Worm (Caenorhabditis elegans) whole organism, mixed stage, embryonic: ENCODE data around the gene Y49A3A.4.

ENCODE experiments used
- M03D4.4 ChIP-seq: sonication (generic microtip); optimal IDR thresholded peaks from 2 replicates; lab custom pipeline; 2017; ENCODE audit warnings: mild to moderate bottlenecking, missing genetic modification characterization, missing compliant biosample characterization
- bed-3 ChIP-seq: fragments of 200-800 bp; sonication (Bioruptor generic); optimal IDR thresholded peaks from 3 replicates; lab custom pipeline; 2018; ENCODE audit warnings: mild to moderate bottlenecking, missing genetic modification characterization, moderate library complexity, missing compliant biosample characterization
- blmp-1 ChIP-seq: fragments of 150-350 bp; optimal IDR thresholded peaks from 2 replicates; lab custom pipeline; 2014; ENCODE audit warnings: missing biosample characterization, missing genetic modification characterization
- ceh-39 ChIP-seq: fragments of 150-350 bp; optimal IDR thresholded peaks from 2 replicates; lab custom pipeline; 2014; ENCODE audit warnings: missing biosample characterization, missing genetic modification characterization
- ceh-43 ChIP-seq: fragments of 200-800 bp; sonication (Bioruptor generic); optimal IDR thresholded peaks from 2 replicates; lab custom pipeline; 2018; ENCODE audit warnings: mild to moderate bottlenecking, missing genetic modification characterization, moderate library complexity, missing compliant biosample characterization
- ceh-83 ChIP-seq: fragments of 200-800 bp; sonication (Bioruptor generic); optimal IDR thresholded peaks from 2 replicates; lab custom pipeline; 2018; ENCODE audit warnings: mild to moderate bottlenecking, missing genetic modification characterization, missing compliant biosample characterization
- ces-1 ChIP-seq: fragments of 150-350 bp; optimal IDR thresholded peaks from 2 replicates; lab custom pipeline; 2014; ENCODE audit warnings: missing biosample characterization, missing genetic modification reagents, missing genetic modification characterization
- cnd-1 ChIP-seq: fragments of 200-800 bp; sonication (Bioruptor generic); optimal IDR thresholded peaks from 2 replicates; lab custom pipeline; 2018; ENCODE audit warnings: mild to moderate bottlenecking, missing genetic modification characterization, missing compliant biosample characterization
- drap-1 ChIP-seq: fragments of 200-800 bp; sonication (Bioruptor generic); optimal IDR thresholded peaks from 3 replicates; lab custom pipeline; 2018; ENCODE audit warnings: mild to moderate bottlenecking, missing genetic modification characterization, missing compliant biosample characterization
- elt-1 ChIP-seq: sonication (generic microtip); optimal IDR thresholded peaks from 2 replicates; lab custom pipeline; 2017; ENCODE audit warnings: missing genetic modification characterization, mild to moderate bottlenecking, missing compliant biosample characterization, antibody characterized with exemption, moderate library complexity, borderline replicate concordance; ENCODE audit not compliant: insufficient read depth
- elt-3 ChIP-seq: fragments of 150-350 bp; optimal IDR thresholded peaks from 2 replicates; lab custom pipeline; 2014; ENCODE audit warnings: missing biosample characterization, missing genetic modification characterization
- flh-1 ChIP-seq: fragments of 200-800 bp; sonication (Bioruptor generic); optimal IDR thresholded peaks from 2 replicates; lab custom pipeline; 2018; ENCODE audit warnings: mild to moderate bottlenecking, missing genetic modification characterization, moderate library complexity, missing compliant biosample characterization
- ham-2 ChIP-seq: fragments of 200-800 bp; sonication (Bioruptor generic); optimal IDR thresholded peaks from 2 replicates; lab custom pipeline; 2018; ENCODE audit warnings: mild to moderate bottlenecking, missing genetic modification characterization, missing compliant biosample characterization
- hlh-1 ChIP-seq: fragments of 150-350 bp; optimal IDR thresholded peaks from 2 replicates; lab custom pipeline; 2014; ENCODE audit warnings: missing biosample characterization, missing genetic modification reagents, missing genetic modification characterization
- lin-13 ChIP-seq: fragments of 150-350 bp; optimal IDR thresholded peaks from 2 replicates; lab custom pipeline; 2014; ENCODE audit warnings: missing biosample characterization, missing genetic modification characterization
- lin-32 ChIP-seq: fragments of 200-800 bp; sonication (Bioruptor generic); optimal IDR thresholded peaks from 2 replicates; lab custom pipeline; 2018; ENCODE audit warnings: mild to moderate bottlenecking, missing genetic modification characterization, missing compliant biosample characterization
- lsy-2 ChIP-seq: fragments of 150-350 bp; optimal IDR thresholded peaks from 2 replicates; lab custom pipeline; 2014; ENCODE audit warnings: missing biosample characterization, missing genetic modification characterization
- mab-5 ChIP-seq: fragments of 150-350 bp; optimal IDR thresholded peaks from 2 replicates; lab custom pipeline; 2014; ENCODE audit warnings: missing biosample characterization, missing genetic modification characterization
- mep-1 ChIP-seq: fragments of 150-350 bp; optimal IDR thresholded peaks from 2 replicates; lab custom pipeline; 2017; ENCODE audit warnings: missing biosample characterization, missing genetic modification reagents, missing genetic modification characterization, inconsistent platforms
- mls-2 ChIP-seq: sonication (generic microtip); optimal IDR thresholded peaks from 2 replicates; lab custom pipeline; 2016; ENCODE audit warnings: mild to moderate bottlenecking, missing genetic modification characterization, moderate library complexity, missing compliant biosample characterization
- nhr-12 ChIP-seq: fragments of 150-350 bp; optimal IDR thresholded peaks from 2 replicates; lab custom pipeline; 2014; ENCODE audit warnings: missing biosample characterization, missing genetic modification characterization
- nhr-2 ChIP-seq: fragments of 150-350 bp; optimal IDR thresholded peaks from 2 replicates; lab custom pipeline; 2014; ENCODE audit warnings: missing biosample characterization, missing genetic modification characterization
- nhr-237 ChIP-seq: fragments of 150-350 bp; optimal IDR thresholded peaks from 2 replicates; lab custom pipeline; 2014; ENCODE audit warnings: missing biosample characterization, missing genetic modification characterization
- nhr-28 ChIP-seq: fragments of 150-350 bp; optimal IDR thresholded peaks from 2 replicates; lab custom pipeline; 2014; ENCODE audit warnings: missing biosample characterization, missing genetic modification characterization
- nhr-76 ChIP-seq: sonication (generic microtip); optimal IDR thresholded peaks from 2 replicates; lab custom pipeline; 2017; ENCODE audit warnings: missing biosample characterization, missing genetic modification characterization
- pha-4 ChIP-seq: fragments of 150-350 bp; optimal IDR thresholded peaks from 2 replicates; lab custom pipeline; 2018; ENCODE audit warnings: missing biosample characterization, missing genetic modification reagents, missing genetic modification characterization
- sem-2 ChIP-seq: fragments of 200-800 bp; sonication (Bioruptor generic); optimal IDR thresholded peaks from 2 replicates; lab custom pipeline; 2018; ENCODE audit warnings: mild to moderate bottlenecking, missing genetic modification characterization, missing compliant biosample characterization
- snpc-4 ChIP-seq: fragments of 150-350 bp; optimal IDR thresholded peaks from 2 replicates; lab custom pipeline; 2014; ENCODE audit warnings: missing biosample characterization, missing genetic modification characterization
- sptf-1 ChIP-seq: sonication (generic microtip); optimal IDR thresholded peaks from 2 replicates; lab custom pipeline; 2017; ENCODE audit warnings: mild to moderate bottlenecking, missing genetic modification characterization, moderate library complexity, missing compliant biosample characterization
- tbx-8 ChIP-seq: fragments of 200-800 bp; sonication (Bioruptor generic); optimal IDR thresholded peaks from 2 replicates; lab custom pipeline; 2018; ENCODE audit warnings: mild to moderate bottlenecking, missing genetic modification characterization, moderate library complexity, missing compliant biosample characterization
- unc-120 ChIP-seq: sonication (generic microtip); optimal IDR thresholded peaks from 2 replicates; lab custom pipeline; 2017; ENCODE audit warnings: missing genetic modification characterization, missing compliant biosample characterization; ENCODE audit not compliant: poor library complexity, severe bottlenecking
- unc-39 ChIP-seq: fragments of 150-350 bp; optimal IDR thresholded peaks from 2 replicates; lab custom pipeline; 2014; ENCODE audit warnings: missing biosample characterization, missing genetic modification characterization
- unc-62 ChIP-seq: fragments of 150-350 bp; optimal IDR thresholded peaks from 2 replicates; lab custom pipeline; 2014; ENCODE audit warnings: missing biosample characterization, missing genetic modification reagents, missing genetic modification characterization
- zip-8 ChIP-seq: fragments of 150-350 bp; optimal IDR thresholded peaks from 2 replicates; lab custom pipeline; 2014; ENCODE audit warnings: missing biosample characterization, missing genetic modification characterization
- ztf-11 ChIP-seq: fragments of 150-350 bp; optimal IDR thresholded peaks from 2 replicates; lab custom pipeline; 2014; ENCODE audit warnings: missing biosample characterization, missing genetic modification characterization

Gene Y49A3A.4

ce11 chrV:14355738-14356368 lies 2.8 kb downstream of the Y49A3A.4 start, which contains the start of gene cyn-1 (continued):
- TF ChIP-seq cnd-1 (no peak), pha-4 (tag; lab: Kevin White, UChicago) (peak; percentile 77), lin-13 (tag; lab: Kevin White, UChicago) (peak; percentile 74), unc-120 (tag; lab: Kevin White, UChicago) (peak; percentile 7), nhr-12 (tag; lab: Kevin White, UChicago) (no peak), blmp-1 (no peak), nhr-76 (tag; lab: Kevin White, UChicago) (no peak), mep-1 (peak; percentile 36), sem-2 (no peak)

ce11 chrV:14354258-14354877 lies 4.3 kb downstream of the Y49A3A.4 start, which contains the start of gene Y49A3A.3:
TSS of gene Y49A3A.3 (plus strand) at chrV:14354410.
- TF ChIP-seq nhr-12 (tag; lab: Kevin White, UChicago) (no peak), ceh-83 (no peak), unc-39 (tag; lab: Kevin White, UChicago) (no peak), bed-3 (no peak), snpc-4 (no peak), ceh-43 (GFP tag; lab: Kevin White, UChicago) (no peak), unc-62 (GFP tag; lab: Kevin White, UChicago) (no peak), nhr-76 (tag; lab: Kevin White, UChicago) (no peak), flh-1 (GFP tag; lab: Kevin White, UChicago) (no peak), elt-1 (tag; lab: Kevin White, UChicago) (no peak), hlh-1 (tag; lab: Kevin White, UChicago) (no peak), ceh-39 (no peak), lsy-2 (no peak), ham-2 (GFP tag; lab: Kevin White, UChicago) (no peak), mls-2 (tag; lab: Kevin White, UChicago) (no peak), elt-3 (tag; lab: Kevin White, UChicago) (no peak), nhr-2 (tag; lab: Kevin White, UChicago) (no peak), zip-8 (tag; lab: Kevin White, UChicago) (no peak), lin-13 (tag; lab: Kevin White, UChicago) (no peak)

- no peak for TF ChIP-seq ztf-11 (tag; lab: Kevin White, UChicago)
- TF ChIP-seq drap-1, result peak; percentile 26
These were observed 6.7 kb downstream of the Y49A3A.4 start for ce11 chrV:14352032-14352431.

- TF ChIP-seq elt-3 (tag; lab: Kevin White, UChicago), result no peak
- TF ChIP-seq unc-62 (GFP tag; lab: Kevin White, UChicago), result no peak
- no peak for TF ChIP-seq ces-1 (GFP tag; lab: Kevin White, UChicago)
- no peak for TF ChIP-seq tbx-8 (GFP tag; lab: Kevin White, UChicago)
- TF ChIP-seq mls-2 (tag; lab: Kevin White, UChicago), result no peak
- no peak for TF ChIP-seq hlh-1 (tag; lab: Kevin White, UChicago)
- TF ChIP-seq lin-13 (tag; lab: Kevin White, UChicago), result no peak
- no peak for TF ChIP-seq nhr-237
- TF ChIP-seq elt-1 (tag; lab: Kevin White, UChicago), result no peak
- TF ChIP-seq mep-1, result no peak
These were observed 7.1 kb downstream of the Y49A3A.4 start, which contains the start of gene vha-13 for ce11 chrV:14351629-14352028. TSS of gene vha-13 (plus strand) at chrV:14351709.

ce11 chrV:14350949-14351348 lies 7.7 kb downstream of the Y49A3A.4 start:
- TF ChIP-seq drap-1, result peak; percentile 58
- peak; percentile 12 for TF ChIP-seq ztf-11 (tag; lab: Kevin White, UChicago)
- TF ChIP-seq mls-2 (tag; lab: Kevin White, UChicago), result no peak
- no peak for TF ChIP-seq ceh-39
- no peak for TF ChIP-seq mab-5 (tag; lab: Kevin White, UChicago)
- TF ChIP-seq cnd-1, result no peak
- no peak for TF ChIP-seq nhr-12 (tag; lab: Kevin White, UChicago)
- no peak for TF ChIP-seq elt-3 (tag; lab: Kevin White, UChicago)
- no peak for TF ChIP-seq nhr-2 (tag; lab: Kevin White, UChicago)
- no peak for TF ChIP-seq sem-2
- TF ChIP-seq sptf-1 (tag; lab: Kevin White, UChicago), result no peak
- no peak for TF ChIP-seq elt-1 (tag; lab: Kevin White, UChicago)
- TF ChIP-seq hlh-1 (tag; lab: Kevin White, UChicago), result no peak
- no peak for TF ChIP-seq zip-8 (tag; lab: Kevin White, UChicago)
- TF ChIP-seq unc-39 (tag; lab: Kevin White, UChicago), result no peak
- TF ChIP-seq unc-62 (GFP tag; lab: Kevin White, UChicago), result peak; percentile 9
- no peak for TF ChIP-seq flh-1 (GFP tag; lab: Kevin White, UChicago)
- TF ChIP-seq ces-1 (GFP tag; lab: Kevin White, UChicago), result peak; percentile 9
- no peak for TF ChIP-seq pha-4 (tag; lab: Kevin White, UChicago)
- no peak for TF ChIP-seq tbx-8 (GFP tag; lab: Kevin White, UChicago)
- TF ChIP-seq mep-1, result peak; percentile 6
- TF ChIP-seq lin-13 (tag; lab: Kevin White, UChicago), result no peak
- TF ChIP-seq ham-2 (GFP tag; lab: Kevin White, UChicago), result peak; percentile 54
- TF ChIP-seq ceh-83, result peak; percentile 32
- TF ChIP-seq lsy-2, result peak; percentile 31
- no peak for TF ChIP-seq nhr-76 (tag; lab: Kevin White, UChicago)
- TF ChIP-seq snpc-4, result no peak
- TF ChIP-seq bed-3, result no peak
- TF ChIP-seq unc-120 (tag; lab: Kevin White, UChicago), result no peak
- TF ChIP-seq ceh-43 (GFP tag; lab: Kevin White, UChicago), result no peak
- no peak for TF ChIP-seq lin-32 (GFP tag; lab: Kevin White, UChicago)
- peak; percentile 2 for TF ChIP-seq M03D4.4
- TF ChIP-seq nhr-28 (tag; lab: Kevin White, UChicago), result no peak
